Fruit fly (Drosophila melanogaster): ENCODE results near the gene mtd.

DNA sequence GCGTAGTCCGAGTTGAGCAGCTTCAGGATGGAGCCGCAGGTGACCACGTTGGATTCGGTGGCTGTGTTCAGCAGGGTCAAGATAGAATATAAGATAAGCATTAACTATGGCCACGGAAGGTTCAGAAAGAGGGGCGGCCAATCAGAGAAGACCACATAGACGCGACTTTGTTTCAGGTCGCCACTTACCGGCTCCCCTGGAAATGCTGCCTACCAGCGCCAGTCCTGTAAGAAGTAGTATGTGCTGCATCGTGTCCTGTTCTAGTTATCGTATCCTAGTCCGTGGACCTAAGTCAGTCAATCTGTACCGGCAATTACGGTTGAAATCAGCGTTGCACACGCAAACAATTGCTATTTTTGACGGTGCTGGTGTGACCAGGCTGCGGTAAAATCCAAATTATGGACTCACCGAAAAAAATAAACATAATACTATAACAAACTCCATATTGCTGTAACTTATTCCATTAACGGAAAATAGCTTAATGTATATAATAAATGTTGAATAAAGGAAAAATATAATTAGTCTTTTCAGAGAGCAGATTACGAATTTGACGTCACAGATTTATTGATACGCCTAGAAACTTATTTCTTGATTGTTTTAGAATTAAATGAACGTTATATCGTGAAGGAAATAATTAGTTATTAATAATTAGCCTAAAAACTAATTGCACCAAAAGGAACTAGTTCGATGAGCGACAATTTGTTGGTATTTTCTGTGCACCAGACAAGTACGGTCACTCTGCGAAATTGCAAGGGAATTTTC lies 4.3 kb upstream of the mtd start, which contains the start of the genes CG11999 and CG1161:
- TF ChIP-seq CG6765 (GFP tag; optimal IDR thresholded peaks at IDR 0.05) (no peak), Sin3A (optimal IDR thresholded peaks at IDR 0.05) (peak; percentile 57), Myb (GFP tag; optimal IDR thresholded peaks at IDR 0.05) (no peak), sqz (GFP tag; optimal IDR thresholded peaks at IDR 0.05) (no peak), gro (GFP tag; optimal IDR thresholded peaks at IDR 0.05) (no peak), Gug (GFP tag; IDR thresholded peaks at IDR 0.05) (no peak)

Measured in whole organism, embryonic.